Fruit fly (Drosophila melanogaster): ENCODE data around the gene Rsod.

Gene Rsod

DNA sequence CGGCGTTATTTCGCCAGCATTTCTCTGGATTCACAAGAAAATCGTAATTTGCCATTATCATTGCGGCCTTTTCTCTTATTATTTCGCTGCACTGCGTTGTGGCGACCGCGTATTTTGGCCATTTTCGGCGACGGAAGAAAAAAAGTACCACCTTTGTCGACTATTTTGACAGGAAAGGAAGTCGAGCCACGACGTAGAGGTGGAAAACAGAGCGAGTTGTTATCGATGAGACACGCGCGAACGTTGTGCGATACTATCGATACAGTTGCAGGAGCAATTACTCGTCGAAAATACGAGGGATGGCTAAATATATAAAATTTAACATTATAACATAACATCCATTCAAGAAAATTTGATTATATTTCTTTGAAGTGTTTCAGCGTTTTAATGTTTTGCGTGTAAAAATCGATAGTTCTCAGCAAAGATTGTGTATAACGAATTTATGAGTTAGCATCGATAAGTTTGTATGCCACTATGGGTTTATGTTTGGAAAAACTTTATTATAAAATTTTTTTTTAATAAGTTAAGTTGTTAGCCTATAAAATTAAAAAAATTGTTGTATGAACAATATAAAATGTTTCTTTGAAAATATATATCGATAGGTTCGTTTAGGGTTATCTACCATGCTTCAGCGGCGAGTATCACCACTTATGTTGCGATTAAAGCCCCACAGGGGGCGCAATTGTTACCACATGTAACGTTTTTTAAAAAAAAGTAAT, 37.9 kb upstream of the Rsod start, which contains the start of gene RpS7 (continued):
- peak; percentile 83 for TF ChIP-seq CG3281 (GFP tag; optimal IDR thresholded peaks at IDR 0.05)
- TF ChIP-seq Lhr (GFP tag; optimal IDR thresholded peaks at IDR 0.05) = peak; percentile 51
- peak; percentile 99 for TF ChIP-seq vnd (GFP tag; IDR thresholded peaks at IDR 0.05; ENCODE audit: partially characterized antibody)
- no peak for TF ChIP-seq tll (GFP tag; optimal IDR thresholded peaks at IDR 0.05)
- TF ChIP-seq lab (GFP tag; optimal IDR thresholded peaks at IDR 0.05) = peak; percentile 89
- TF ChIP-seq CTCF (GFP tag; optimal IDR thresholded peaks at IDR 0.05) = peak; percentile 92
- peak; percentile 72; the same call in 3 of the 4 replicates for TF ChIP-seq Gug (GFP tag; IDR thresholded peaks at IDR 0.05)
- TF ChIP-seq insv (GFP tag; optimal IDR thresholded peaks at IDR 0.05) = peak in 1 of 2 experiments; percentile 50
- TF ChIP-seq Sox102F (GFP tag; optimal IDR thresholded peaks at IDR 0.05) = peak; percentile 20
- TF ChIP-seq sug (tag; optimal IDR thresholded peaks at IDR 0.05) = peak; percentile 65
- TF ChIP-seq CG7928 (GFP tag; optimal IDR thresholded peaks at IDR 0.05) = no peak
- TF ChIP-seq ERR (GFP tag; optimal IDR thresholded peaks at IDR 0.05) = no peak
- TF ChIP-seq Jarid2 (GFP tag; optimal IDR thresholded peaks at IDR 0.05) = peak; percentile 44
- peak; percentile 6 for TF ChIP-seq trh (GFP tag; optimal IDR thresholded peaks at IDR 0.05)
- peak; percentile 23 for TF ChIP-seq bab2 (GFP tag; optimal IDR thresholded peaks at IDR 0.05)
- TF ChIP-seq CG4820 (GFP tag; optimal IDR thresholded peaks at IDR 0.05) = no peak
- TF ChIP-seq CG17385 (GFP tag; optimal IDR thresholded peaks at IDR 0.05) = peak; percentile 83
- TF ChIP-seq dysf (GFP tag; IDR thresholded peaks at IDR 0.05) = peak; percentile 73; the same call in 2 of the 3 replicates
- no peak for TF ChIP-seq D (optimal IDR thresholded peaks at IDR 0.05)
- TF ChIP-seq D (GFP tag; optimal IDR thresholded peaks at IDR 0.05) = peak; percentile 46
- peak; percentile 38 for TF ChIP-seq Hr3 (GFP tag; optimal IDR thresholded peaks at IDR 0.05)
- TF ChIP-seq CHES-1-like (GFP tag; optimal IDR thresholded peaks at IDR 0.05) = peak; percentile 32
- no peak for TF ChIP-seq CG1832 (GFP tag; optimal IDR thresholded peaks at IDR 0.05)
- TF ChIP-seq Atf6 (GFP tag; IDR thresholded peaks at IDR 0.05) = peak; percentile 71
- TF ChIP-seq CG6654 (GFP tag; optimal IDR thresholded peaks at IDR 0.05) = peak; percentile 39
- TF ChIP-seq CG14014 (GFP tag; IDR thresholded peaks at IDR 0.05) = peak; percentile 76
- 0 out of 2 replicates have a peak, but pooled peaks have one; percentile 15 for TF ChIP-seq sisA (GFP tag; IDR thresholded peaks at IDR 0.05)
- peak; percentile 73 for TF ChIP-seq CG15514 (GFP tag; optimal IDR thresholded peaks at IDR 0.05)
- peak; percentile 76 for TF ChIP-seq CG4328 (GFP tag; optimal IDR thresholded peaks at IDR 0.05)
- peak; percentile 89 for TF ChIP-seq hbn (GFP tag; IDR thresholded peaks at IDR 0.05; ENCODE audit: partially characterized antibody)
- TF ChIP-seq CG42726 (GFP tag; IDR thresholded peaks at IDR 0.05; ENCODE audit: partially characterized antibody) = peak; percentile 91
- peak; percentile 34 for TF ChIP-seq jumu (GFP tag; optimal IDR thresholded peaks at IDR 0.05)
- peak; percentile 68 for TF ChIP-seq CG3407 (GFP tag; optimal IDR thresholded peaks at IDR 0.05)
- peak; percentile 1 for TF ChIP-seq ewg (GFP tag; optimal IDR thresholded peaks at IDR 0.05)
- peak; percentile 39 for TF ChIP-seq CG10979 (tag; optimal IDR thresholded peaks at IDR 0.05)
- TF ChIP-seq NK7.1 (GFP tag; optimal IDR thresholded peaks at IDR 0.05) = peak; percentile 46
- TF ChIP-seq fd102C (GFP tag; optimal IDR thresholded peaks at IDR 0.05) = peak; percentile 63
- peak; percentile 57 for TF ChIP-seq CG14441 (GFP tag; IDR thresholded peaks at IDR 0.05)
- peak; percentile 92 for TF ChIP-seq sens (GFP tag)
- peak; percentile 80 for TF ChIP-seq CG1233 (GFP tag; optimal IDR thresholded peaks at IDR 0.05)
- peak; percentile 87 for TF ChIP-seq Meics (GFP tag; optimal IDR thresholded peaks at IDR 0.05)
- peak; percentile 86 for TF ChIP-seq CG9932 (GFP tag; IDR thresholded peaks at IDR 0.05)
- peak; percentile 84 for TF ChIP-seq Rfx (GFP tag; IDR thresholded peaks at IDR 0.05)
- peak; percentile 80 for TF ChIP-seq slbo (GFP tag; IDR thresholded peaks at IDR 0.05)
- peak; percentile 76 for TF ChIP-seq ap (GFP tag; IDR thresholded peaks at IDR 0.05)
- TF ChIP-seq CG31388 (GFP tag; optimal IDR thresholded peaks at IDR 0.05) = no peak
- TF ChIP-seq ash1 (GFP tag; optimal IDR thresholded peaks at IDR 0.05) = peak; percentile 42
- TF ChIP-seq CG11456 (GFP tag; IDR thresholded peaks at IDR 0.05) = peak; percentile 91
- TF ChIP-seq phol (tag; optimal IDR thresholded peaks at IDR 0.05) = peak; percentile 62
- TF ChIP-seq onecut (GFP tag; IDR thresholded peaks at IDR 0.05) = peak; percentile 80

Measured in whole organism, embryonic.